Worm (Caenorhabditis elegans): Measurements from ENCODE around the gene sti-1.
"Not testable (repeated sequence)": the region's sequence is repeated elsewhere in the genome, so short reads cannot be mapped to it uniquely, and the experiment has no call there.

Gene sti-1

ce11 chrV:813101-813500, 39.8 kb downstream of the sti-1 start, which contains the start of gene R13D11.10:
R13D11.10 (minus strand) TSS chrV:813201.
- TF ChIP-seq nhr-237 (tag; optimal IDR thresholded peaks at IDR 0.05) (no peak), mdl-1 (tag; optimal IDR thresholded peaks at IDR 0.05) (no peak), nhr-43 (tag; optimal IDR thresholded peaks at IDR 0.05; ENCODE audit: poor library complexity, severe bottlenecking) (no peak), elt-3 (tag; optimal IDR thresholded peaks at IDR 0.05) (no peak), fkh-10 (GFP tag; optimal IDR thresholded peaks at IDR 0.05) (no peak), aly-2 (tag; optimal IDR thresholded peaks at IDR 0.05) (no peak), elt-1 (tag; optimal IDR thresholded peaks at IDR 0.05) (no peak), ceh-16 (tag; optimal IDR thresholded peaks at IDR 0.05) (no peak), egl-5 (tag; optimal IDR thresholded peaks at IDR 0.05) (no peak), nhr-67 (tag; optimal IDR thresholded peaks at IDR 0.05) (no peak), zag-1 (tag; optimal IDR thresholded peaks at IDR 0.05) (no peak), egl-27 (tag; optimal IDR thresholded peaks at IDR 0.05) (no peak), pha-4 (tag; optimal IDR thresholded peaks at IDR 0.05) (no peak), skn-1 (tag; optimal IDR thresholded peaks at IDR 0.05) (no peak), fos-1 (tag; optimal IDR thresholded peaks at IDR 0.05) (no peak), eor-1 (tag; optimal IDR thresholded peaks at IDR 0.05) (no peak), lin-39 (tag; optimal IDR thresholded peaks at IDR 0.05) (no peak), ama-1 (optimal IDR thresholded peaks at IDR 0.05) (no peak), ztf-11 (tag; optimal IDR thresholded peaks at IDR 0.05) (no peak)

DNA sequence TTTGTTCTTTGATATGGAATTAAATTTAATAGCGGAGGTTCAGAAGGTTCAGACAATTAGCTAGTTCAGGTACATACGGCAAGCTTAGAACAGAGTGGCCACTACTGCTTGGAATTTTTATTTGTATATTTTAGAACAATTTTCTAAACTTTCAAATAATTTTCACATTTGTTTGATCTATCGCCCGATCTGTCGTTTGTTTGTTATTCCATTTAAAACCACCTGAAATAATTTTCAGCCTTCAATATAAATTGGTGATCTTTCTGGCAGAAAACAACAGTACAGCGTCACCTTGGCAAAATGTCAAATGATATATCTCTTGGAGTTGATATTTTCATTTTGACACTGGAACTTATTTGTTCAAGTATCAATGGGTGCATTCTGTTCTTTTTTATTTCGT, 41.4 kb downstream of the sti-1 start, which contains the start of gene R13D11.3:
Gene R13D11.3 (plus strand): TSS at position 301 of the 400 bp plus-strand sequence.
- TF ChIP-seq snpc-4 (tag; optimal IDR thresholded peaks at IDR 0.05): no peak
- no peak for TF ChIP-seq aly-2 (tag; optimal IDR thresholded peaks at IDR 0.05)
- TF ChIP-seq mdl-1 (tag; optimal IDR thresholded peaks at IDR 0.05): no peak
- no peak for TF ChIP-seq nhr-76 (tag; optimal IDR thresholded peaks at IDR 0.05)
- TF ChIP-seq elt-2 (tag; optimal IDR thresholded peaks at IDR 0.05): no peak
- no peak for TF ChIP-seq lin-15B (tag; optimal IDR thresholded peaks at IDR 0.05)
- no peak for TF ChIP-seq ceh-28 (tag; optimal IDR thresholded peaks at IDR 0.05)
- TF ChIP-seq hmg-11 (tag; optimal IDR thresholded peaks at IDR 0.05): no peak
- TF ChIP-seq nhr-67 (tag; optimal IDR thresholded peaks at IDR 0.05): no peak
- TF ChIP-seq egl-27 (tag; optimal IDR thresholded peaks at IDR 0.05): no peak
- no peak for TF ChIP-seq elt-3 (tag; optimal IDR thresholded peaks at IDR 0.05)
- no peak for TF ChIP-seq ceh-16 (tag; optimal IDR thresholded peaks at IDR 0.05)
- no peak for TF ChIP-seq ztf-4 (tag; optimal IDR thresholded peaks at IDR 0.05)
- TF ChIP-seq lsy-12 (tag; optimal IDR thresholded peaks at IDR 0.05): no peak

- TF ChIP-seq jun-1 (tag; optimal IDR thresholded peaks at IDR 0.05) (no peak), nhr-12 (tag; optimal IDR thresholded peaks at IDR 0.05) (no peak), mml-1 (tag; optimal IDR thresholded peaks at IDR 0.05) (no peak), ztf-11 (tag; optimal IDR thresholded peaks at IDR 0.05) (no peak), lin-15B (tag; optimal IDR thresholded peaks at IDR 0.05) (no peak), sea-2 (GFP tag; optimal IDR thresholded peaks at IDR 0.05) (no peak), skn-1 (tag; optimal IDR thresholded peaks at IDR 0.05) (no peak)
These were observed 43.9 kb downstream of the sti-1 start, which contains the start of gene R13D11.1 for ce11 chrV:817182-817581. R13D11.1 (plus strand) TSS chrV:817482.

DNA sequence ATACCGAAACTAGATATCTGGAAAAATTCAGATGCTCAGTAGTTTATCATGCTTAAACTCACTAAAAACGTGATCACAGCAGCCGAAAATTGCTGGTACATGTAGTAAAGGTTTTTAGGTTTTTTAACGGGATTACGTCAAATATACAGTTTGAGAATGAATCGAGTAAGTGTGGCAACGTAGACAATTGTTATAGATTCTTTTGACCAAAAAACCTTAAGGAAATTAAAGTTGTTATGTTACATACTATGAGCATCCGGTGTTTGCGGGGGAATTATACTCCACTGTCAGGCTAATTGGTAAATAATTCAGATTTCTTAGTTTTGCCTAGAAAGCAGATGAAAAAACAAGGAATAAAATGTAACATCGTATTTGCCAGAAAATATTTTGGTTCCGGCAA, 47.3 kb downstream of the sti-1 start, which contains the start of gene srx-32:
Gene srx-32 (minus strand): TSS at position 101 of the 400 bp plus-strand sequence.
- not testable (repeated sequence) for TF ChIP-seq ceh-28, unc-39, nhr-23 (tag; optimal IDR thresholded peaks at IDR 0.05)

ce11 chrV:822922-823321, 49.6 kb downstream of the sti-1 start, which contains the start of gene srx-31:
srx-31 (minus strand) TSS chrV:823022.
- TF ChIP-seq elt-1, elt-2, ceh-28 (tag; optimal IDR thresholded peaks at IDR 0.05): not testable (repeated sequence)

Data from whole organism, L3 larva.